Worm (Caenorhabditis elegans): Measurements from ENCODE around the gene set-31.
"Not testable (repeated sequence)": the region's sequence is repeated elsewhere in the genome, so short reads cannot be mapped to it uniquely, and the experiment has no call there.

DNA sequence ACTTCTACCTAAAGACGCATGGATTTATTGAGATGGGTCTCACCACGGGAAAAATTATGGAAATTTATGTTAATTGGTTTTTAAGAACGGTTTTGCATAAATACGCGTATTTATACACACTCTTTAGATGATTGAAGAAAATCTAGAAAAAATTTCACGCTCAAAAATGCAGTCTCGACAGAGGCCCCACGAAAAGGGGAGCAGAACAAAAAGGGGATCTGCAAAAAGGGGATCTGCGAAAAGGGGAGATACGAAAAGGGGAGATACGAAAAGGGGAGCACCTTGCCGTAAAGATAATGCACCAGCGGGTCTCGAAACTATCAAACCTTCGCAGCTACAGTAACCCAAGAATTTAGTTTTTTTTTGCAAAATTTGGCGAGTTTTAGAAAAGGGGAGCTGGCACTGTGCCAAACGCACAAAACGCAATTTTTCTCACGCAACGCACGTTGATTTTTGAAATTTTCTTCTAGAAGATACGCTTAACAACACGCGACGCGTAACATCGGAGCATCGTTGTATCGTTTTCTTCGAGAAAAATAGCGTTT is 25.8 kb downstream of the set-31 start:
- not testable (repeated sequence) for TF ChIP-seq sdc-2 (tag; optimal IDR thresholded peaks at IDR 0.05); fkh-10 (GFP tag; optimal IDR thresholded peaks at IDR 0.05); elt-4 (tag; optimal IDR thresholded peaks at IDR 0.05); C38D4.7 (GFP tag; optimal IDR thresholded peaks at IDR 0.05); ceh-48 (tag; optimal IDR thresholded peaks at IDR 0.05)
- peak; percentile 25 for TF ChIP-seq fax-1 (tag; optimal IDR thresholded peaks at IDR 0.05)

Measured in whole organism, late embryonic.